Worm (Caenorhabditis elegans) whole organism, early embryonic: ENCODE data around the gene tbc-9.

Experiments
- B0310.2 ChIP-seq: sonication (generic microtip); optimal IDR thresholded peaks from 2 replicates; lab custom pipeline; 2016; ENCODE audit warnings: mild to moderate bottlenecking, missing genetic modification characterization, missing compliant biosample characterization
- F13C5.2 ChIP-seq: sonication (generic microtip); optimal IDR thresholded peaks from 2 replicates; lab custom pipeline; 2017; ENCODE audit warnings: mild to moderate bottlenecking, missing genetic modification characterization, inconsistent platforms, missing compliant biosample characterization
- aly-1 ChIP-seq: sonication (generic microtip); optimal IDR thresholded peaks from 2 replicates; lab custom pipeline; 2016; ENCODE audit warnings: missing genetic modification characterization, missing compliant biosample characterization
- ama-1 ChIP-seq: fragments of 150-350 bp; optimal IDR thresholded peaks from 2 replicates; lab custom pipeline; 2014
- ceh-13 ChIP-seq: fragments of 200-800 bp; sonication (Bioruptor generic); optimal IDR thresholded peaks from 2 replicates; lab custom pipeline; 2018; ENCODE audit warnings: mild to moderate bottlenecking, missing genetic modification characterization, missing compliant biosample characterization
- ceh-36 ChIP-seq: sonication (generic microtip); optimal IDR thresholded peaks from 2 replicates; lab custom pipeline; 2016; ENCODE audit warnings: missing genetic modification characterization, inconsistent platforms, missing compliant biosample characterization
- ets-7 ChIP-seq: sonication (generic microtip); optimal IDR thresholded peaks from 2 replicates; lab custom pipeline; 2016; ENCODE audit warnings: missing genotype, missing genetic modification characterization, missing compliant biosample characterization
- flt-1 ChIP-seq: fragments of 200-800 bp; sonication (Bioruptor generic); IDR thresholded peaks from 2 replicates; pipeline ENCODE4 v1.3.6; 2022; ENCODE audit warnings: missing genetic modification characterization, missing compliant biosample characterization
- hmbx-1 ChIP-seq: sonication (generic microtip); optimal IDR thresholded peaks from 2 replicates; lab custom pipeline; 2016; ENCODE audit warnings: mild to moderate bottlenecking, missing genetic modification characterization, missing compliant biosample characterization
- hmg-4 ChIP-seq: fragments of 200-800 bp; sonication (Bioruptor generic); optimal IDR thresholded peaks from 2 replicates; lab custom pipeline; 2018; ENCODE audit warnings: mild to moderate bottlenecking, missing genetic modification characterization, missing compliant biosample characterization
- hnd-1 ChIP-seq: sonication (generic microtip); optimal IDR thresholded peaks from 2 replicates; lab custom pipeline; 2016; ENCODE audit warnings: missing genetic modification characterization, missing compliant biosample characterization
- pes-1 ChIP-seq: fragments of 200-800 bp; sonication (Bioruptor generic); IDR thresholded peaks from 2 replicates; pipeline ENCODE4 v1.3.6; 2022; ENCODE audit warnings: missing genetic modification reagents, missing genetic modification characterization, missing compliant biosample characterization
- scrt-1 ChIP-seq: fragments of 200-800 bp; sonication (Bioruptor generic); IDR thresholded peaks from 2 replicates; pipeline ENCODE4 v1.3.6; 2022; ENCODE audit warnings: missing genetic modification characterization, missing compliant biosample characterization
- sea-1 ChIP-seq: fragments of 200-800 bp; sonication (Bioruptor generic); conservative IDR thresholded peaks from 2 replicates; pipeline ENCODE4 v1.3.6; 2022; ENCODE audit warnings: missing genetic modification characterization, missing compliant biosample characterization
- tbx-11 ChIP-seq: fragments of 200-800 bp; sonication (Bioruptor generic); IDR thresholded peaks from 2 replicates; pipeline ENCODE4 v1.3.6; 2022; ENCODE audit warnings: missing genetic modification characterization, missing compliant biosample characterization
- tbx-37 ChIP-seq: fragments of 200-800 bp; sonication (Bioruptor generic); conservative IDR thresholded peaks from 2 replicates; pipeline ENCODE4 v1.3.6; 2022; ENCODE audit warnings: missing genetic modification reagents, missing genetic modification characterization, missing compliant biosample characterization
- tra-4 ChIP-seq: sonication (generic microtip); optimal IDR thresholded peaks from 2 replicates; lab custom pipeline; 2017; ENCODE audit warnings: missing genetic modification characterization, missing compliant biosample characterization

tbc-9 gene

ce11 chrIV:13487596-13487995 lies 15.1 kb downstream of the tbc-9 start:
- TF ChIP-seq ceh-13 (GFP tag; lab: Kevin White, UChicago) (no peak), hmg-4 (GFP tag; lab: Kevin White, UChicago) (no peak), B0310.2 (tag; lab: Kevin White, UChicago) (no peak), tbx-11 (GFP tag; lab: Robert Waterston, UW) (no peak), flt-1 (no peak), aly-1 (tag; lab: Kevin White, UChicago) (no peak), hmbx-1 (tag; lab: Kevin White, UChicago) (no peak), sea-1 (GFP tag; lab: Robert Waterston, UW) (no peak)

DNA sequence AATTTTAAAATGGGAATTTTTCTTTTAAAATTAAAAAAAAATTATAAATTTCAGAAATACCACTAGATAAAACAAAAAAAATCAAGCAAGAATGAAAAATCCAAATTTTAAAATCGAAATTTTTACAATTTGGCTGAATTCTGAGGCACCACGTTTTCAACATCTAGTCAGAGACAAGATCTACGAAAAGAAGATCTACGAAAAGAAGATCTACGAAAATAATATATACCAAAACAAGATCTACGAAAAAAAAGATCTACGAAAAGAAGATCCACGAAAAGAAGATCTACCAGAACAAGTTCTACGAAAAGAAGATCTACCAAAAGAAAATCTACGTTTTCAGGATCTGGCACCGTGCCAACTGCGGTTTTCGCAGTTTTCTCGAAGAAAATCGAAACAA lies 15.6 kb downstream of the tbc-9 start:
- peak; percentile 68 for TF ChIP-seq pes-1
- TF ChIP-seq B0310.2 (tag; lab: Kevin White, UChicago) = no peak

DNA sequence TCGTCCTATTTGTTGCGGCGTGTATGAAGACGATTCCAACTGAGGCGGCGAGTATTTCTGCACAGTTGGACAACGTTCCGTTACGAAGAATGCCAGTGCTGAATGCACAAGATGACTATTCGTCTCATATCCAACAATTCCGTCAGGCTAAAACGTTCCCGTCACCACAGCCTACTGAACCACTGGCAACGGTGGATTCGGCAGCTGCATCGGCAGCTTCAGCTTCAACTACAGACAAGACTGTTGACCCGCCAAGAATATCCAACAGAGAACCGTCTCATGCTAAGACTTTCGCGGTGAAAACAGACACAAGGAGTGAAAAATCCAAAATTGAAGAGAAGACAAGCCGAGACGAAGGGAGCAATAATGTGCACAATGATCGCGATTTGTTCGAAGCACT lies 19.1 kb downstream of the tbc-9 start:
- no peak for TF ChIP-seq tbx-37
- no peak for TF ChIP-seq hmbx-1 (tag; lab: Kevin White, UChicago)
- no peak for TF ChIP-seq scrt-1 (GFP tag; lab: Robert Waterston, UW)
- TF ChIP-seq ceh-36 = no peak
- no peak for TF ChIP-seq ceh-13 (GFP tag; lab: Kevin White, UChicago)
- TF ChIP-seq tbx-11 (GFP tag; lab: Robert Waterston, UW) = no peak

ce11 chrIV:13482469-13482868 lies 20.2 kb downstream of the tbc-9 start, which contains the start of gene Y38H8A.1:
Gene Y38H8A.1 (plus strand): TSS chrIV:13482769.
- no peak for TF ChIP-seq tbx-37
- TF ChIP-seq tra-4 (tag; lab: Kevin White, UChicago) = no peak
- no peak for TF ChIP-seq pes-1
- no peak for TF ChIP-seq ceh-36
- TF ChIP-seq sea-1 (GFP tag; lab: Robert Waterston, UW) = no peak
- no peak for TF ChIP-seq ama-1
- TF ChIP-seq ceh-13 (GFP tag; lab: Kevin White, UChicago) = no peak
- TF ChIP-seq tbx-11 (GFP tag; lab: Robert Waterston, UW) = no peak
- TF ChIP-seq B0310.2 (tag; lab: Kevin White, UChicago) = no peak
- no peak for TF ChIP-seq ets-7 (tag; lab: Kevin White, UChicago)
- TF ChIP-seq hmbx-1 (tag; lab: Kevin White, UChicago) = no peak
- TF ChIP-seq F13C5.2 (tag; lab: Kevin White, UChicago) = no peak
- TF ChIP-seq aly-1 (tag; lab: Kevin White, UChicago) = no peak

- TF ChIP-seq tbx-37 (no peak), tbx-11 (GFP tag; lab: Robert Waterston, UW) (no peak), ceh-13 (GFP tag; lab: Kevin White, UChicago) (no peak), aly-1 (tag; lab: Kevin White, UChicago) (no peak), ceh-36 (no peak), flt-1 (no peak), hmg-4 (GFP tag; lab: Kevin White, UChicago) (no peak), pes-1 (no peak), B0310.2 (tag; lab: Kevin White, UChicago) (no peak), sea-1 (GFP tag; lab: Robert Waterston, UW) (no peak), hmbx-1 (tag; lab: Kevin White, UChicago) (no peak), ama-1 (no peak), scrt-1 (GFP tag; lab: Robert Waterston, UW) (no peak), ets-7 (tag; lab: Kevin White, UChicago) (no peak), hnd-1 (tag; lab: Kevin White, UChicago) (no peak), F13C5.2 (tag; lab: Kevin White, UChicago) (no peak), tra-4 (tag; lab: Kevin White, UChicago) (no peak)
These were observed 28.5 kb downstream of the tbc-9 start, which contains the start of gene Y38H8A.2 for ce11 chrIV:13474132-13474531. Gene Y38H8A.2 (plus strand): TSS chrIV:13474432.

ce11 chrIV:13472011-13472410 lies 30.6 kb downstream of the tbc-9 start, which contains the start of the genes ttbk-8.1 and Y38H8A.4:
Gene ttbk-8.1 (plus strand): TSS chrIV:13472311.
Gene Y38H8A.4 (minus strand): TSS chrIV:13472376.
- TF ChIP-seq pes-1 (no peak), hmg-4 (GFP tag; lab: Kevin White, UChicago) (no peak), hnd-1 (tag; lab: Kevin White, UChicago) (no peak), flt-1 (no peak), ceh-13 (GFP tag; lab: Kevin White, UChicago) (no peak), scrt-1 (GFP tag; lab: Robert Waterston, UW) (no peak)

ce11 chrIV:13465797-13466196 lies 36.9 kb downstream of the tbc-9 start, which contains the start of gene fezf-1:
Gene fezf-1 (plus strand): TSS chrIV:13466097.
- no peak for TF ChIP-seq sea-1 (GFP tag; lab: Robert Waterston, UW)
- no peak for TF ChIP-seq aly-1 (tag; lab: Kevin White, UChicago)
- TF ChIP-seq tra-4 (tag; lab: Kevin White, UChicago) = no peak
- no peak for TF ChIP-seq ets-7 (tag; lab: Kevin White, UChicago)
- TF ChIP-seq ama-1 = no peak
- TF ChIP-seq hmg-4 (GFP tag; lab: Kevin White, UChicago) = no peak
- no peak for TF ChIP-seq flt-1
- TF ChIP-seq F13C5.2 (tag; lab: Kevin White, UChicago) = no peak
- no peak for TF ChIP-seq tbx-11 (GFP tag; lab: Robert Waterston, UW)
- TF ChIP-seq tbx-37 = no peak
- TF ChIP-seq B0310.2 (tag; lab: Kevin White, UChicago) = no peak
- no peak for TF ChIP-seq hnd-1 (tag; lab: Kevin White, UChicago)
- TF ChIP-seq scrt-1 (GFP tag; lab: Robert Waterston, UW) = no peak
- no peak for TF ChIP-seq ceh-36
- TF ChIP-seq ceh-13 (GFP tag; lab: Kevin White, UChicago) = no peak
- TF ChIP-seq hmbx-1 (tag; lab: Kevin White, UChicago) = no peak
- no peak for TF ChIP-seq pes-1

ce11 chrIV:13463889-13464288 lies 38.8 kb downstream of the tbc-9 start:
- TF ChIP-seq flt-1 = peak; percentile 62; the same call in 1 of the 2 replicates
- TF ChIP-seq pes-1 = peak; percentile 66; the same call in 1 of the 2 replicates
